Worm (Caenorhabditis elegans): ENCODE data around the gene pbo-6.

- TF ChIP-seq fkh-10 (GFP tag; optimal IDR thresholded peaks at IDR 0.05) (no peak), ces-1 (GFP tag; optimal IDR thresholded peaks at IDR 0.05) (no peak), ceh-82 (tag; optimal IDR thresholded peaks at IDR 0.05) (no peak), nhr-76 (tag; optimal IDR thresholded peaks at IDR 0.05) (no peak), nhr-12 (tag; optimal IDR thresholded peaks at IDR 0.05) (no peak), dpl-1 (GFP tag; optimal IDR thresholded peaks at IDR 0.05) (no peak), ceh-90 (tag; optimal IDR thresholded peaks at IDR 0.05) (no peak), tbx-2 (tag; optimal IDR thresholded peaks at IDR 0.05) (peak; percentile 48), lin-39 (tag; optimal IDR thresholded peaks at IDR 0.05) (no peak), lin-13 (GFP tag; optimal IDR thresholded peaks at IDR 0.05) (peak; percentile 40)
These were observed 1.1 kb upstream of the pbo-6 start for ce11 chrX:17427778-17428177.

Measured in whole organism, L1 larva.